Worm (Caenorhabditis elegans) whole organism, L3 larva: ENCODE data around the gene mig-10.
A peak's percentile ranks its signal among the peaks of the same experiment; 100 is the strongest.

Experiments
- R02D3.7 ChIP-seq: fragments of 150-350 bp; optimal IDR thresholded peaks from 2 replicates; lab custom pipeline; 2014; ENCODE audit warnings: missing biosample characterization, missing genetic modification characterization
- ZK546.5 ChIP-seq: sonication (generic microtip); optimal IDR thresholded peaks from 2 replicates; lab custom pipeline; 2017; ENCODE audit warnings: missing biosample characterization, missing genetic modification characterization
- aly-2 ChIP-seq: fragments of 150-350 bp; optimal IDR thresholded peaks from 2 replicates; lab custom pipeline; 2014; ENCODE audit warnings: missing biosample characterization, missing genetic modification characterization
- ama-1 ChIP-seq: fragments of 150-350 bp; optimal IDR thresholded peaks from 2 replicates; lab custom pipeline; 2018
- ceh-16 ChIP-seq: sonication (generic microtip); optimal IDR thresholded peaks from 2 replicates; lab custom pipeline; 2017; ENCODE audit warnings: missing biosample characterization, missing genetic modification characterization
- ceh-28 ChIP-seq: fragments of 150-350 bp; optimal IDR thresholded peaks from 2 replicates; lab custom pipeline; 2014; ENCODE audit warnings: missing biosample characterization, missing genetic modification reagents, missing genetic modification characterization
- daf-12 ChIP-seq: fragments of 150-350 bp; optimal IDR thresholded peaks from 2 replicates; lab custom pipeline; 2014; ENCODE audit warnings: missing biosample characterization, missing genetic modification reagents, missing genetic modification characterization
- egl-5 ChIP-seq: fragments of 150-350 bp; optimal IDR thresholded peaks from 2 replicates; lab custom pipeline; 2017; ENCODE audit warnings: missing biosample characterization, missing genetic modification reagents, missing genetic modification characterization, inconsistent platforms
- elt-1 ChIP-seq: fragments of 150-350 bp; optimal IDR thresholded peaks from 2 replicates; lab custom pipeline; 2014; ENCODE audit warnings: missing biosample characterization, missing genetic modification characterization
- elt-2 ChIP-seq: sonication (generic microtip); optimal IDR thresholded peaks from 2 replicates; lab custom pipeline; 2016; ENCODE audit warnings: missing genetic modification reagents, mild to moderate bottlenecking, missing genetic modification characterization, missing compliant biosample characterization
- elt-3 ChIP-seq, 3 experiments: fragments of 150-350 bp in 1 of 3; sonication (generic microtip) in 2 of 3; optimal IDR thresholded peaks; 2 replicates in 2 of 3; 4 replicates in 1 of 3; lab custom pipeline; 2014 to 2017; ENCODE audit warnings: missing biosample characterization in 3 of 3, missing genetic modification characterization in 3 of 3
- eor-1 ChIP-seq, 2 experiments: fragments of 150-350 bp; optimal IDR thresholded peaks; 2 replicates each; lab custom pipeline; 2014 to 2018; ENCODE audit warnings: missing biosample characterization in 2 of 2, missing genetic modification characterization in 2 of 2
- fkh-10 ChIP-seq: sonication (generic microtip); optimal IDR thresholded peaks from 2 replicates; lab custom pipeline; 2017; ENCODE audit warnings: missing biosample characterization, missing genetic modification reagents, missing genetic modification characterization
- fkh-2 ChIP-seq: fragments of 150-350 bp; optimal IDR thresholded peaks from 2 replicates; lab custom pipeline; 2014; ENCODE audit warnings: missing biosample characterization, missing genetic modification reagents, missing genetic modification characterization
- fos-1 ChIP-seq: fragments of 150-350 bp; optimal IDR thresholded peaks from 2 replicates; lab custom pipeline; 2014; ENCODE audit warnings: missing biosample characterization, missing genetic modification characterization
- hmg-11 ChIP-seq: sonication (generic microtip); optimal IDR thresholded peaks from 2 replicates; lab custom pipeline; 2016; ENCODE audit warnings: missing genetic modification characterization, missing compliant biosample characterization
- jun-1 ChIP-seq: fragments of 150-350 bp; optimal IDR thresholded peaks from 2 replicates; lab custom pipeline; 2014; ENCODE audit warnings: missing biosample characterization, missing genetic modification reagents, missing genetic modification characterization
- lin-15B ChIP-seq: fragments of 150-350 bp; optimal IDR thresholded peaks from 2 replicates; lab custom pipeline; 2014; ENCODE audit warnings: missing biosample characterization, missing genetic modification characterization
- lin-39 ChIP-seq: fragments of 150-350 bp; optimal IDR thresholded peaks from 2 replicates; lab custom pipeline; 2018; ENCODE audit warnings: missing biosample characterization, missing genetic modification reagents, missing genetic modification characterization
- lsy-12 ChIP-seq: sonication (generic microtip); optimal IDR thresholded peaks from 2 replicates; lab custom pipeline; 2016; ENCODE audit warnings: mild to moderate bottlenecking, missing genetic modification characterization, missing compliant biosample characterization
- mdl-1 ChIP-seq: fragments of 150-350 bp; optimal IDR thresholded peaks from 2 replicates; lab custom pipeline; 2014; ENCODE audit warnings: missing biosample characterization, missing genetic modification characterization
- mml-1 ChIP-seq: fragments of 150-350 bp; sonication (generic microtip); optimal IDR thresholded peaks from 3 replicates; lab custom pipeline; 2014; ENCODE audit warnings: missing biosample characterization, missing genetic modification characterization
- nfya-1 ChIP-seq: sonication (generic microtip); optimal IDR thresholded peaks from 2 replicates; lab custom pipeline; 2017; ENCODE audit warnings: missing genetic modification characterization, mild to moderate bottlenecking, missing compliant biosample characterization, antibody characterized with exemption, moderate library complexity; ENCODE audit not compliant: insufficient read depth
- nhr-11 ChIP-seq: fragments of 150-350 bp; optimal IDR thresholded peaks from 2 replicates; lab custom pipeline; 2014; ENCODE audit warnings: missing biosample characterization, missing genetic modification characterization
- nhr-12 ChIP-seq: fragments of 150-350 bp; optimal IDR thresholded peaks from 2 replicates; lab custom pipeline; 2014; ENCODE audit warnings: missing biosample characterization, missing genetic modification characterization
- nhr-23 ChIP-seq: fragments of 150-350 bp; optimal IDR thresholded peaks from 2 replicates; lab custom pipeline; 2014; ENCODE audit warnings: missing biosample characterization, missing genetic modification reagents, missing genetic modification characterization
- nhr-25 ChIP-seq: sonication (generic microtip); optimal IDR thresholded peaks from 2 replicates; lab custom pipeline; 2017; ENCODE audit warnings: missing biosample characterization, missing genetic modification characterization
- nhr-28 ChIP-seq: fragments of 150-350 bp; optimal IDR thresholded peaks from 2 replicates; lab custom pipeline; 2014; ENCODE audit warnings: missing biosample characterization, missing genetic modification characterization
- nhr-43 ChIP-seq: sonication (generic microtip); optimal IDR thresholded peaks from 2 replicates; lab custom pipeline; 2016; ENCODE audit warnings: mild to moderate bottlenecking, missing genetic modification characterization, missing compliant biosample characterization; ENCODE audit not compliant: poor library complexity, severe bottlenecking
- nhr-76 ChIP-seq: fragments of 150-350 bp; sonication (generic microtip); optimal IDR thresholded peaks from 5 replicates; lab custom pipeline; 2014; ENCODE audit warnings: missing biosample characterization, missing genetic modification characterization
- pha-4 ChIP-seq: fragments of 150-350 bp; optimal IDR thresholded peaks from 2 replicates; lab custom pipeline; 2014; ENCODE audit warnings: missing biosample characterization, missing genetic modification reagents, missing genetic modification characterization
- pqm-1 ChIP-seq: fragments of 150-350 bp; optimal IDR thresholded peaks from 2 replicates; lab custom pipeline; 2017; ENCODE audit warnings: missing biosample characterization, missing genetic modification characterization, inconsistent platforms
- skn-1 ChIP-seq: fragments of 150-350 bp; optimal IDR thresholded peaks from 2 replicates; lab custom pipeline; 2014; ENCODE audit warnings: missing biosample characterization, missing genetic modification characterization
- snpc-4 ChIP-seq: fragments of 150-350 bp; optimal IDR thresholded peaks from 2 replicates; lab custom pipeline; 2014; ENCODE audit warnings: missing biosample characterization, missing genetic modification characterization
- tbx-2 ChIP-seq: sonication (generic microtip); optimal IDR thresholded peaks from 2 replicates; lab custom pipeline; 2016; ENCODE audit warnings: mild to moderate bottlenecking, missing genetic modification characterization, missing compliant biosample characterization
- zag-1 ChIP-seq: fragments of 150-350 bp; optimal IDR thresholded peaks from 2 replicates; lab custom pipeline; 2014; ENCODE audit warnings: missing biosample characterization, missing genetic modification characterization
- ztf-11 ChIP-seq: fragments of 150-350 bp; optimal IDR thresholded peaks from 2 replicates; lab custom pipeline; 2014; ENCODE audit warnings: missing biosample characterization, missing genetic modification characterization
- ztf-4 ChIP-seq: fragments of 150-350 bp; optimal IDR thresholded peaks from 2 replicates; lab custom pipeline; 2014; ENCODE audit warnings: missing biosample characterization, missing genetic modification characterization

Gene mig-10

DNA sequence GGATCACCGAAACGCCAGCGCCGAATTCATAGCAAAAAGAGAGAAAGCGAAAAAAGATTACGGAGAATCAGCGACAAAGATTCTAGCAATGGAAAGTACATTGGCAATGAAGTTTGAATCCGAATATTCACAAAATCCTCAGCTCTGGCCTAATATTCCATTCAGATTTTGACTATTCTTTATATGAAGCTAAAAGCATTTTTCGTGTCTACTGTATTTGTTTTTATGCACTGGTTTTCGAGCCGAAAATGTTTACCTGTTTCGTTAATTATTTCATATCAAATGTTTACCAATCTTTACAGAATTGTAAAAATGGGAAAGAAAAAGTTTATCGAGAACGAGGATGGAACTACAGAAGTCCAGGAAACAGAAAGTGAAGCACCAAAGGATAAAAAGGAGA is 29.3 kb downstream of the mig-10 start, which contains the start of gene F10E9.4:
TSS of gene F10E9.4 (plus strand) at position 301 of the 400 bp plus-strand sequence.
- TF ChIP-seq elt-1 (tag; lab: Kevin White, UChicago) = no peak
- no peak for TF ChIP-seq nhr-43 (tag; lab: Kevin White, UChicago)
- no peak for TF ChIP-seq aly-2 (tag; lab: Kevin White, UChicago)
- TF ChIP-seq fkh-10 (GFP tag; lab: Kevin White, UChicago) = no peak

DNA sequence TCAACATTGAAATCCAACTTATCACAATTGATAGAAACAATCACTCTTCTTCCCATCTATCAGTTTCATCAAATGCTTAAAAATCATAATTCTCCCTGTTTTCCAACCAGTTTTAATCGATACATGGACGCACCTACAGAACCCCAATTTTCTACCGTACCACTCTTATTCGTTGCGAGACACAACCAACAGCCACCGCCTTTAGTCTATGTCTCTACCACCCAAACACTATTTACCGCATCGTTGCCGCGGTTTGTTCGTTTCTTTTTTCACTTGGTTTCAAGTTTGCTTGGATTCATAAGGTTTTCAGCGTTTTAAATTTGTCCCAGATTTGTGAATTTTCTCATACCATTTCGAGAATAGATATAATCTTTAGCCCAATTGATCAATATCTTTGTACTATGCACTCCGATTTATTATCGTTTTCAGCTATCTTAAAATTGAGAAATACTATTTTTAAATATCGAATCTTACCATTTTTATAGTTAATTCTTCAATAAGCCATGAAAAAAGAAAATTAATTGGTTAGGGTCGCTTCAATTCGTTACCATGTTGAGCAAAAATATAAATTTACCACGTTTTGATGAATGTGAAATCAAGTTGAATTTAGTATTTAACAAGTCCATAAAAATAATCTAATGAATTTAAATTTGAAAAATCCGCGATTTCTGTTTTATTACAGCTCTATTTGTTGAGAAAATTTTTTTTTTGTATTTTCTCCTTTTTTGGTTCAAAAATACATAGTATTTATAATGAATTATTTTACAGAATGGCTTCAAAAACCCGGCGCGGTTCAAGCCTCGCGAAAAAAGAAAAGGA is 31.5 kb downstream of the mig-10 start, which contains the start of gene F10E9.3:
TSS of gene F10E9.3 (plus strand) at position 769 of the 819 bp plus-strand sequence.
- TF ChIP-seq nhr-25 (tag; lab: Kevin White, UChicago) (no peak), pha-4 (tag; lab: Kevin White, UChicago) (peak; percentile 62), nfya-1 (peak; percentile 94), ztf-4 (no peak), hmg-11 (tag; lab: Kevin White, UChicago) (peak; percentile 28), lin-15B (tag; lab: Kevin White, UChicago) (peak; percentile 51), nhr-23 (tag; lab: Kevin White, UChicago) (peak; percentile 11), pqm-1 (peak; percentile 14)

DNA sequence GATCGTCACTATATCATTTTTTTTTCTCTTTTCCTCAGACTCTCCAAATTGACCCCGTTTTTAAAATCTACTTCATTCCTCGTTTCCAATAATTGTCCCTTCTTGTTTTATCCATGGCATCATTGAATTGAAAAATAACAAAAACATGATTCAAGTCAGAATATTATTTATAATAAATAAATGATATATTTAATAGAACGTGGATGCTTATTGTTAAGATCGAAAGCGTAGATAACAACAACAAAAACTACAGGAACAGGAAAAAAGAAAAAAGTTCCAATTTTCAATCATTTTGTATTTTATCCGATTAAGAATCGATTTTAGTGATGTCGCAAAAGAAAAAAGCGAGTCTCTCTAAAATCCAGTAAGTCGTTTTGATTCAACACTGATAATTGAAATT is 33.5 kb downstream of the mig-10 start, which contains the start of gene F10E9.2:
TSS of gene F10E9.2 (plus strand) at position 301 of the 400 bp plus-strand sequence.
- no peak for TF ChIP-seq tbx-2
- TF ChIP-seq lin-39 (tag; lab: Kevin White, UChicago) = no peak
- no peak for TF ChIP-seq zag-1 (tag; lab: Kevin White, UChicago)
- TF ChIP-seq skn-1 (tag; lab: Kevin White, UChicago) = no peak
- TF ChIP-seq elt-1 (tag; lab: Kevin White, UChicago) = no peak
- no peak for TF ChIP-seq nhr-43 (tag; lab: Kevin White, UChicago)
- TF ChIP-seq ZK546.5 (tag; lab: Kevin White, UChicago) = no peak
- no peak for TF ChIP-seq nfya-1
- TF ChIP-seq nhr-28 = no peak
- no peak for TF ChIP-seq mdl-1 (tag; lab: Kevin White, UChicago)
- TF ChIP-seq mml-1 (tag; lab: Kevin White, UChicago) = no peak

DNA sequence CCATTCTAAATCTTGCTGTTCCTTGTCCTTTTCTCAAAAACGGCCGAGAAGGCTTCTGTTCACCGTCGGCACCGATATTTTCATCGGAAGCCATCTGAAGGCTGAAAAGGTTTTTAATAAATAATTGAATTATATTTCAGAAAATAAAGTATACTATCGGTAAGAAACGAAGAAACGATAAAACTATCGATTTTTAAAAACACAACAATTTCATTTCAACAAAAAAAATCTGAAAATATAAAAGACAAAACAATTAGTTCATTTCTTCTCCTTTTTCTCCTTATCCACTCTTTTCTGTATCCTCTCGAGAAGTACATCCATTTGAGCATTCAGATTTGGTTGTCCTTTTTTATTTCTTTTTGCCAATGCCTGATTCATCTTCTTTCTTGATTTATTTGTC is 39.6 kb downstream of the mig-10 start, which contains the start of gene sas-4:
TSS of gene sas-4 (minus strand) at position 101 of the 400 bp plus-strand sequence.
- TF ChIP-seq daf-12 (tag; lab: Kevin White, UChicago) (no peak), lin-39 (tag; lab: Kevin White, UChicago) (no peak), nhr-11 (no peak), lsy-12 (tag; lab: Kevin White, UChicago) (no peak)
- TF ChIP-seq, all 47 proteins: peak for 0

DNA sequence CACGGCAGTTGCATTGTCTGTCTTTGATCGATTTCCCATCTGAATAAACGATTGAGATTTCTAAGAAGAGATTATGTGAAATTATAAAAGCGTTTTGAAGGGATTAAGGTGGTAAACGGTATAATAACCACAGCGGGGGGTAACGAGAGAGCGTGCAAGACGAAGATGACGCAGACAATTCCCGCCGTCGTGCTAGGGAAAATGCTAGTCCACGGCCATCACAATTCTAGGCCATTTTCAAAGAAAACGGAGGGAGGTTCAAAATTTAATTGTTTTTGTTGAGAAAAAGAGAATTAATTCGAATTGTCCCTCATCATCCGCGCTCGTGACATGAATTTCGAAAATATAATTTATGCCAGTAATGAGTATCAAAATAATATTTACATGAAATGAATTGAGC is 40.2 kb downstream of the mig-10 start, which contains the start of gene F10E9.11:
TSS of gene F10E9.11 (minus strand) at position 161 of the 400 bp plus-strand sequence.
- no peak for TF ChIP-seq ceh-16 (tag; lab: Kevin White, UChicago)
- TF ChIP-seq ceh-28 (tag; lab: Kevin White, UChicago) = peak; percentile 26
- TF ChIP-seq egl-5 (tag; lab: Kevin White, UChicago) = peak; percentile 64
- TF ChIP-seq pha-4 (tag; lab: Kevin White, UChicago) = peak; percentile 84
- no peak for TF ChIP-seq mml-1 (tag; lab: Kevin White, UChicago)
- no peak for TF ChIP-seq ztf-11
- TF ChIP-seq jun-1 (tag; lab: Kevin White, UChicago) = no peak
- peak; percentile 40 for TF ChIP-seq lin-39 (tag; lab: Kevin White, UChicago)
- TF ChIP-seq aly-2 (tag; lab: Kevin White, UChicago) = no peak
- no peak for TF ChIP-seq fos-1
- peak; percentile 84 for TF ChIP-seq lin-15B (tag; lab: Kevin White, UChicago)
- peak; percentile 50 for TF ChIP-seq lsy-12 (tag; lab: Kevin White, UChicago)
- TF ChIP-seq snpc-4 (tag; lab: Kevin White, UChicago) = peak; percentile 76
- no peak for TF ChIP-seq elt-3 (tag; optimal IDR thresholded peaks at IDR 0.05; lab: Kevin White, UChicago)
- no peak for TF ChIP-seq fkh-2 (tag; lab: Kevin White, UChicago)
- no peak for TF ChIP-seq ZK546.5 (tag; lab: Kevin White, UChicago)
- peak; percentile 84 for TF ChIP-seq nhr-23 (tag; lab: Kevin White, UChicago)
- no peak for TF ChIP-seq nhr-12
- peak; percentile 55 for TF ChIP-seq R02D3.7 (tag; lab: Kevin White, UChicago)
- TF ChIP-seq nhr-11 = no peak
- no peak for TF ChIP-seq nhr-76 (tag; lab: Kevin White, UChicago)
- no peak for TF ChIP-seq eor-1 (tag; optimal IDR thresholded peaks at IDR 0.05; lab: Kevin White, UChicago)
- no peak for TF ChIP-seq tbx-2
- TF ChIP-seq nhr-43 (tag; lab: Kevin White, UChicago) = peak; percentile 83
- TF ChIP-seq mdl-1 (tag; lab: Kevin White, UChicago) = no peak
- no peak for TF ChIP-seq ztf-4
- TF ChIP-seq skn-1 (tag; lab: Kevin White, UChicago) = no peak
- peak; percentile 86 for TF ChIP-seq nfya-1
- TF ChIP-seq elt-2 (tag; lab: Kevin White, UChicago) = peak; percentile 2
- peak; percentile 76 for TF ChIP-seq nhr-25 (tag; lab: Kevin White, UChicago)
- peak; percentile 61 for TF ChIP-seq hmg-11 (tag; lab: Kevin White, UChicago)
- peak; percentile 2 for TF ChIP-seq pqm-1
- TF ChIP-seq ama-1 (lab: Kevin White, UChicago) = peak; percentile 20
